Fruit fly (Drosophila melanogaster) whole organism, embryonic: ENCODE measurements around the gene Hmbs.

Source experiments
- CG10543 ChIP-seq: fragments of 200-800 bp; sonication (Bioruptor generic); optimal IDR thresholded peaks from 3 replicates; lab custom pipeline; 2017; ENCODE audit warnings: missing biosample characterization, mild to moderate bottlenecking, missing genetic modification characterization, moderate library complexity
- CG11560 ChIP-seq: fragments of 200-800 bp; sonication (Bioruptor generic); IDR thresholded peaks from 3 replicates; pipeline ENCODE4 v1.3.6; 2022; ENCODE audit warnings: missing biosample characterization, missing genetic modification characterization
- CG13624 ChIP-seq: fragments of 200-800 bp; sonication (Bioruptor generic); optimal IDR thresholded peaks from 2 replicates; lab custom pipeline; 2016; ENCODE audit warnings: missing biosample characterization, missing genetic modification characterization
- CG16813 ChIP-seq: fragments of 200-800 bp; sonication (Bioruptor generic); IDR thresholded peaks from 3 replicates; pipeline ENCODE4 v1.3.6; 2022; ENCODE audit warnings: missing biosample characterization, missing genetic modification characterization; ENCODE audit not compliant: partially characterized antibody
- CG16863 ChIP-seq: fragments of 200-800 bp; sonication (Bioruptor generic); optimal IDR thresholded peaks from 3 replicates; lab custom pipeline; 2016; ENCODE audit warnings: missing biosample characterization, missing genetic modification characterization
- CG17361 ChIP-seq: fragments of 200-800 bp; sonication (Bioruptor generic); IDR thresholded peaks from 3 replicates; pipeline ENCODE4 v1.3.6; 2022; ENCODE audit warnings: missing biosample characterization, missing genetic modification characterization
- CG31441 ChIP-seq: fragments of 200-800 bp; sonication (Bioruptor generic); IDR thresholded peaks from 2 replicates; pipeline ENCODE4 v1.3.6; 2022; ENCODE audit warnings: missing biosample characterization, missing genetic modification characterization
- CG32772 ChIP-seq: fragments of 200-800 bp; sonication (Bioruptor generic); IDR thresholded peaks from 2 replicates; pipeline ENCODE4 v1.3.6; 2022; ENCODE audit warnings: missing biosample characterization, missing genetic modification characterization
- CG34376 ChIP-seq: fragments of 200-800 bp; sonication (Bioruptor generic); optimal IDR thresholded peaks from 2 replicates; lab custom pipeline; 2018; ENCODE audit warnings: missing biosample characterization, mild to moderate bottlenecking, missing genetic modification characterization
- CG4617 ChIP-seq: fragments of 200-800 bp; sonication (Bioruptor generic); optimal IDR thresholded peaks from 3 replicates; lab custom pipeline; 2016; ENCODE audit warnings: missing biosample characterization, missing genetic modification characterization, borderline replicate concordance
- CG4854 ChIP-seq: fragments of 200-800 bp; sonication (Bioruptor generic); optimal IDR thresholded peaks from 2 replicates; lab custom pipeline; 2016; ENCODE audit warnings: missing biosample characterization, missing genetic modification characterization, inconsistent platforms
- CG6765 ChIP-seq: fragments of 200-800 bp; sonication (Bioruptor generic); optimal IDR thresholded peaks from 3 replicates; lab custom pipeline; 2017; ENCODE audit warnings: missing biosample characterization, mild to moderate bottlenecking, missing genetic modification characterization
- CG9215 ChIP-seq: fragments of 200-800 bp; sonication (Bioruptor generic); IDR thresholded peaks from 2 replicates; pipeline ENCODE4 v1.3.6; 2022; ENCODE audit warnings: missing biosample characterization, missing genetic modification characterization
- CG9797 ChIP-seq: fragments of 200-800 bp; sonication (Bioruptor generic); optimal IDR thresholded peaks from 3 replicates; lab custom pipeline; 2018; ENCODE audit warnings: missing biosample characterization, mild to moderate bottlenecking, missing genetic modification characterization
- D19A ChIP-seq: fragments of 200-800 bp; optimal IDR thresholded peaks from 3 replicates; lab custom pipeline; 2019; ENCODE audit warnings: missing biosample characterization, mild to moderate bottlenecking, missing genetic modification characterization, moderate library complexity
- Dip3 ChIP-seq: fragments of 200-800 bp; sonication (Bioruptor generic); optimal IDR thresholded peaks from 3 replicates; lab custom pipeline; 2016; ENCODE audit warnings: missing biosample characterization, missing genetic modification characterization
- Doc3 ChIP-seq: fragments of 200-800 bp; sonication (Bioruptor generic); IDR thresholded peaks from 3 replicates; pipeline ENCODE4 v1.3.6; 2022; ENCODE audit warnings: missing biosample characterization, missing genetic modification characterization; ENCODE audit not compliant: partially characterized antibody
- GATAe ChIP-seq: fragments of 200-800 bp; sonication (Bioruptor generic); conservative IDR thresholded peaks from 2 replicates; pipeline ENCODE4 v1.3.6; 2022; ENCODE audit warnings: missing biosample characterization, missing genetic modification characterization
- HmgZ ChIP-seq: fragments of 200-800 bp; sonication (Bioruptor generic); optimal IDR thresholded peaks from 2 replicates; lab custom pipeline; 2018; ENCODE audit warnings: missing biosample characterization, mild to moderate bottlenecking, missing genetic modification characterization
- Hr39 ChIP-seq: fragments of >200 bp; optimal IDR thresholded peaks from 2 replicates; lab custom pipeline; 2017
- NfI ChIP-seq: fragments of 200-800 bp; sonication (Bioruptor generic); optimal IDR thresholded peaks from 3 replicates; lab custom pipeline; 2018; ENCODE audit warnings: missing biosample characterization, mild to moderate bottlenecking, missing genetic modification characterization, moderate library complexity
- Pdp1 ChIP-seq, 2 experiments: fragments of 200-800 bp; sonication (Bioruptor generic); optimal IDR thresholded peaks; 3 replicates each; lab custom pipeline; 2016; ENCODE audit warnings: missing biosample characterization in 2 of 2, missing genetic modification characterization in 2 of 2, mild to moderate bottlenecking in 1 of 2, moderate library complexity in 1 of 2
- Sox102F ChIP-seq: fragments of 200-800 bp; sonication (Bioruptor generic); optimal IDR thresholded peaks from 2 replicates; lab custom pipeline; 2018; ENCODE audit warnings: missing biosample characterization, mild to moderate bottlenecking, missing genetic modification characterization, moderate library complexity
- Stat92E ChIP-seq, 3 experiments: fragments of >200 bp in 2 of 3; fragments of 200-800 bp in 1 of 3; sonication (Bioruptor generic) in 1 of 3; optimal IDR thresholded peaks; 2 replicates each; lab custom pipeline; 2017 to 2019; ENCODE audit warnings: missing biosample characterization in 3 of 3, missing genetic modification characterization in 3 of 3, mild to moderate bottlenecking in 1 of 3, moderate library complexity in 1 of 3
- cad ChIP-seq: fragments of >200 bp; optimal IDR thresholded peaks from 2 replicates; lab custom pipeline; 2017; ENCODE audit warnings: missing biosample characterization, missing genetic modification characterization
- ems ChIP-seq: fragments of 200-800 bp; sonication (Bioruptor generic); optimal IDR thresholded peaks from 3 replicates; lab custom pipeline; 2016; ENCODE audit warnings: missing biosample characterization, missing genetic modification characterization
- eve ChIP-seq, 2 experiments: fragments of >200 bp; optimal IDR thresholded peaks; 2 replicates each; lab custom pipeline; 2017; ENCODE audit warnings: missing biosample characterization in 2 of 2, missing genetic modification characterization in 2 of 2
- exex ChIP-seq: fragments of 200-800 bp; sonication (Bioruptor generic); optimal IDR thresholded peaks from 4 replicates; lab custom pipeline; 2018; ENCODE audit warnings: missing biosample characterization, mild to moderate bottlenecking, missing genetic modification characterization, moderate library complexity
- grn ChIP-seq: fragments of 200-800 bp; sonication (Bioruptor generic); optimal IDR thresholded peaks from 3 replicates; lab custom pipeline; 2017; ENCODE audit warnings: missing biosample characterization, missing genetic modification characterization
- h ChIP-seq: fragments of >200 bp; optimal IDR thresholded peaks from 2 replicates; lab custom pipeline; 2017
- pb ChIP-seq: fragments of 200-800 bp; sonication (Bioruptor generic); optimal IDR thresholded peaks from 3 replicates; lab custom pipeline; 2016; ENCODE audit warnings: missing biosample characterization, missing genetic modification characterization
- pnt ChIP-seq: fragments of 200-800 bp; sonication (Bioruptor generic); optimal IDR thresholded peaks from 3 replicates; lab custom pipeline; 2016; ENCODE audit warnings: missing biosample characterization, missing genetic modification characterization
- pzg ChIP-seq: fragments of 200-800 bp; sonication (Bioruptor generic); optimal IDR thresholded peaks from 3 replicates; lab custom pipeline; 2018; ENCODE audit warnings: missing biosample characterization, mild to moderate bottlenecking, missing genetic modification characterization, moderate library complexity
- rib ChIP-seq: fragments of 200-800 bp; sonication (Bioruptor generic); IDR thresholded peaks from 2 replicates; pipeline ENCODE4 v1.3.6; 2022; ENCODE audit warnings: missing biosample characterization, missing genetic modification characterization
- run ChIP-seq: fragments of 200-800 bp; sonication (Bioruptor generic); optimal IDR thresholded peaks from 3 replicates; lab custom pipeline; 2018; ENCODE audit warnings: missing biosample characterization, mild to moderate bottlenecking, missing genetic modification characterization
- scrt ChIP-seq: fragments of 200-800 bp; sonication (Bioruptor generic); optimal IDR thresholded peaks from 2 replicates; lab custom pipeline; 2018; ENCODE audit warnings: missing biosample characterization, mild to moderate bottlenecking, missing genetic modification characterization, moderate library complexity
- sd ChIP-seq: fragments of 200-800 bp; sonication (Bioruptor generic); optimal IDR thresholded peaks from 3 replicates; lab custom pipeline; 2018; ENCODE audit warnings: missing biosample characterization, mild to moderate bottlenecking, missing genetic modification characterization, moderate library complexity
- slbo ChIP-seq: fragments of 200-800 bp; sonication (Bioruptor generic); IDR thresholded peaks from 2 replicates; pipeline ENCODE4 v1.3.6; 2022; ENCODE audit warnings: missing biosample characterization, missing genetic modification characterization
- sug ChIP-seq: fragments of 200-800 bp; optimal IDR thresholded peaks from 2 replicates; lab custom pipeline; 2019; ENCODE audit warnings: missing biosample characterization, mild to moderate bottlenecking, missing genetic modification characterization, moderate library complexity
- zen2 ChIP-seq: fragments of 200-800 bp; sonication (Bioruptor generic); IDR thresholded peaks from 3 replicates; pipeline ENCODE4 v1.3.6; 2022; ENCODE audit warnings: missing biosample characterization, missing genetic modification characterization; ENCODE audit not compliant: partially characterized antibody
- zfh1 ChIP-seq: fragments of 200-800 bp; sonication (Bioruptor generic); IDR thresholded peaks from 3 replicates; pipeline ENCODE4 v1.3.6; 2022; ENCODE audit warnings: missing biosample characterization, missing genetic modification characterization

Hmbs gene

dm6 chr3L:1324818-1325625, 9.7 kb upstream of the Hmbs start (continued):
- TF ChIP-seq CG32772 (GFP tag; lab: Robert Waterston, UW) (no peak), HmgZ (peak; percentile 8), sd (tag; lab: Kevin White, UChicago) (peak; percentile 73), CG16813 (no peak), NfI (GFP tag; lab: Kevin White, UChicago) (no peak), CG31441 (no peak), CG16863 (no peak), CG9797 (GFP tag; lab: Kevin White, UChicago) (no peak), CG17361 (GFP tag; lab: Robert Waterston, UW) (no peak), CG34376 (GFP tag; lab: Kevin White, UChicago) (peak; percentile 89), D19A (tag; lab: Kevin White, UChicago) (no peak), Doc3 (GFP tag; lab: Robert Waterston, UW) (no peak), zfh1 (GFP tag; lab: Robert Waterston, UW) (0 out of 3 replicates have a peak, but pooled peaks have one; percentile 17), Pdp1 (GFP tag; optimal IDR thresholded peaks at IDR 0.05; lab: Kevin White, UChicago) (peak in 1 of 2 experiments; percentile 91), CG10543 (GFP tag; lab: Kevin White, UChicago) (peak; percentile 47), CG11560 (tag; lab: Robert Waterston, UW) (no peak), rib (peak; percentile 43; the same call in 1 of the 2 replicates), scrt (GFP tag; lab: Kevin White, UChicago) (no peak), eve (GFP tag; optimal IDR thresholded peaks at IDR 0.05; lab: Kevin White, UChicago) (no peak), zen2 (GFP tag; lab: Robert Waterston, UW) (no peak), slbo (GFP tag; lab: Robert Waterston, UW) (no peak), run (tag; lab: Kevin White, UChicago) (no peak), Sox102F (GFP tag; lab: Kevin White, UChicago) (no peak), cad (GFP tag; lab: Kevin White, UChicago) (peak; percentile 25), CG4617 (no peak), CG13624 (GFP tag; lab: Kevin White, UChicago) (no peak), CG9215 (GFP tag; lab: Robert Waterston, UW) (0 out of 2 replicates have a peak, but pooled peaks have one; percentile 11), h (lab: Kevin White, UChicago) (no peak), Dip3 (GFP tag; lab: Kevin White, UChicago) (no peak), CG6765 (GFP tag; lab: Kevin White, UChicago) (no peak), pb (GFP tag; lab: Kevin White, UChicago) (no peak), pnt (GFP tag; lab: Kevin White, UChicago) (no peak)

- TF ChIP-seq ems (GFP tag; lab: Kevin White, UChicago), result no peak
- peak; percentile 48 for TF ChIP-seq grn (GFP tag; lab: Kevin White, UChicago)
- no peak for TF ChIP-seq Hr39 (lab: Kevin White, UChicago)
- TF ChIP-seq CG9215 (GFP tag; lab: Robert Waterston, UW), result no peak
- TF ChIP-seq sug (tag; lab: Kevin White, UChicago), result peak; percentile 61
- TF ChIP-seq Stat92E (GFP tag; optimal IDR thresholded peaks at IDR 0.05; lab: Kevin White, UChicago), result no peak
- TF ChIP-seq CG4854 (GFP tag; lab: Kevin White, UChicago), result no peak
- TF ChIP-seq GATAe (GFP tag; lab: Robert Waterston, UW), result 0 out of 2 replicates have a peak, but pooled peaks have one; percentile 38
- TF ChIP-seq exex (tag; lab: Kevin White, UChicago), result peak; percentile 82
- no peak for TF ChIP-seq pzg (GFP tag; lab: Kevin White, UChicago)
- TF ChIP-seq, all 482 proteins: peak for 4
Measured at dm6 chr3L:1325626-1325937, 9.1 kb upstream of the Hmbs start.
